Worm (Caenorhabditis elegans) whole organism, late embryonic: Measurements from ENCODE around the gene D2024.1.

Experiments
- C38D4.7 ChIP-seq: fragments of 200-800 bp; sonication (Bioruptor generic); optimal IDR thresholded peaks from 2 replicates; lab custom pipeline; 2018; ENCODE audit warnings: mild to moderate bottlenecking, missing genetic modification characterization, moderate library complexity, missing compliant biosample characterization
- F13H6.1 ChIP-seq: sonication (generic microtip); optimal IDR thresholded peaks from 2 replicates; lab custom pipeline; 2016; ENCODE audit warnings: missing genetic modification characterization, missing compliant biosample characterization
- K02D7.2 ChIP-seq: sonication (generic microtip); optimal IDR thresholded peaks from 2 replicates; lab custom pipeline; 2017; ENCODE audit warnings: mild to moderate bottlenecking, missing genetic modification characterization, missing compliant biosample characterization
- K09A11.1 ChIP-seq: sonication (generic microtip); optimal IDR thresholded peaks from 2 replicates; lab custom pipeline; 2017; ENCODE audit warnings: antibody characterized with exemption, mild to moderate bottlenecking, missing genetic modification characterization, missing compliant biosample characterization; ENCODE audit not compliant: insufficient read depth
- T23F11.4 ChIP-seq: fragments of 200-800 bp; sonication (Bioruptor generic); optimal IDR thresholded peaks from 2 replicates; lab custom pipeline; 2018; ENCODE audit warnings: mild to moderate bottlenecking, missing genetic modification characterization, missing compliant biosample characterization
- Y22D7AL.16 ChIP-seq: sonication (generic microtip); optimal IDR thresholded peaks from 2 replicates; lab custom pipeline; 2016; ENCODE audit warnings: missing genetic modification characterization, missing compliant biosample characterization
- ahr-1 ChIP-seq: sonication (generic microtip); optimal IDR thresholded peaks from 2 replicates; lab custom pipeline; 2016; ENCODE audit warnings: missing genetic modification characterization, missing compliant biosample characterization
- ama-1 ChIP-seq: fragments of 150-350 bp; optimal IDR thresholded peaks from 2 replicates; lab custom pipeline; 2014
- ceh-14 ChIP-seq: sonication (generic microtip); optimal IDR thresholded peaks from 2 replicates; lab custom pipeline; 2016; ENCODE audit warnings: missing genotype, missing genetic modification characterization, missing compliant biosample characterization
- ceh-22 ChIP-seq: sonication (generic microtip); optimal IDR thresholded peaks from 2 replicates; lab custom pipeline; 2017; ENCODE audit warnings: missing biosample characterization, missing genetic modification characterization
- ceh-34 ChIP-seq: sonication (generic microtip); optimal IDR thresholded peaks from 2 replicates; lab custom pipeline; 2016; ENCODE audit warnings: mild to moderate bottlenecking, missing genetic modification characterization, missing compliant biosample characterization
- ceh-48 ChIP-seq: sonication (generic microtip); optimal IDR thresholded peaks from 2 replicates; lab custom pipeline; 2016; ENCODE audit warnings: missing genetic modification characterization, inconsistent platforms, missing compliant biosample characterization
- ceh-6 ChIP-seq: fragments of 200-800 bp; sonication (Bioruptor generic); optimal IDR thresholded peaks from 2 replicates; lab custom pipeline; 2018; ENCODE audit warnings: mild to moderate bottlenecking, missing genetic modification characterization, missing compliant biosample characterization
- dve-1 ChIP-seq: sonication (generic microtip); optimal IDR thresholded peaks from 2 replicates; lab custom pipeline; 2017; ENCODE audit warnings: antibody characterized with exemption, mild to moderate bottlenecking, missing genetic modification characterization, missing compliant biosample characterization
- elt-2 ChIP-seq: sonication (generic microtip); optimal IDR thresholded peaks from 2 replicates; lab custom pipeline; 2016; ENCODE audit warnings: missing genetic modification reagents, missing genetic modification characterization, missing compliant biosample characterization
- ets-4 ChIP-seq: sonication (generic microtip); optimal IDR thresholded peaks from 2 replicates; lab custom pipeline; 2016; ENCODE audit warnings: missing genetic modification characterization, missing compliant biosample characterization
- gmeb-2 ChIP-seq: sonication (generic microtip); optimal IDR thresholded peaks from 2 replicates; lab custom pipeline; 2016; ENCODE audit warnings: missing genetic modification characterization, inconsistent platforms, missing compliant biosample characterization
- hlh-13 ChIP-seq: fragments of 200-800 bp; sonication (Bioruptor generic); optimal IDR thresholded peaks from 2 replicates; lab custom pipeline; 2018; ENCODE audit warnings: mild to moderate bottlenecking, missing genetic modification characterization, missing compliant biosample characterization
- hlh-15 ChIP-seq: sonication (generic microtip); optimal IDR thresholded peaks from 2 replicates; lab custom pipeline; 2016; ENCODE audit warnings: missing genetic modification characterization, missing compliant biosample characterization
- hlh-8 ChIP-seq: sonication (generic microtip); optimal IDR thresholded peaks from 2 replicates; lab custom pipeline; 2016; ENCODE audit warnings: missing genotype, missing genetic modification characterization, missing compliant biosample characterization
- lim-6 ChIP-seq: sonication (generic microtip); optimal IDR thresholded peaks from 2 replicates; lab custom pipeline; 2016; ENCODE audit warnings: missing genetic modification characterization, missing compliant biosample characterization
- lin-11 ChIP-seq: fragments of 200-800 bp; sonication (Bioruptor generic); optimal IDR thresholded peaks from 2 replicates; lab custom pipeline; 2018; ENCODE audit warnings: mild to moderate bottlenecking, missing genetic modification characterization, missing compliant biosample characterization
- madf-2 ChIP-seq: sonication (generic microtip); optimal IDR thresholded peaks from 2 replicates; lab custom pipeline; 2017; ENCODE audit warnings: missing genetic modification characterization, missing compliant biosample characterization
- mec-3 ChIP-seq: sonication (generic microtip); optimal IDR thresholded peaks from 2 replicates; lab custom pipeline; 2016; ENCODE audit warnings: borderline replicate concordance, missing genetic modification characterization, missing compliant biosample characterization
- nfya-1 ChIP-seq: sonication (generic microtip); optimal IDR thresholded peaks from 2 replicates; lab custom pipeline; 2017; ENCODE audit warnings: missing genetic modification characterization, mild to moderate bottlenecking, missing compliant biosample characterization, antibody characterized with exemption, moderate library complexity
- nhr-11 ChIP-seq: fragments of 150-350 bp; optimal IDR thresholded peaks from 2 replicates; lab custom pipeline; 2014; ENCODE audit warnings: missing biosample characterization, missing genetic modification characterization
- odd-2 ChIP-seq: sonication (generic microtip); optimal IDR thresholded peaks from 2 replicates; lab custom pipeline; 2017; ENCODE audit warnings: antibody characterized with exemption, mild to moderate bottlenecking, missing genetic modification characterization, missing compliant biosample characterization
- pat-9 ChIP-seq: fragments of 200-800 bp; sonication (Bioruptor generic); optimal IDR thresholded peaks from 2 replicates; lab custom pipeline; 2018; ENCODE audit warnings: mild to moderate bottlenecking, missing genetic modification characterization, moderate library complexity, missing compliant biosample characterization
- pha-2 ChIP-seq: sonication (generic microtip); optimal IDR thresholded peaks from 2 replicates; lab custom pipeline; 2017; ENCODE audit warnings: mild to moderate bottlenecking, missing genetic modification characterization, missing compliant biosample characterization
- pha-4 ChIP-seq: fragments of 150-350 bp; optimal IDR thresholded peaks from 2 replicates; lab custom pipeline; 2018; ENCODE audit warnings: missing biosample characterization, missing genetic modification reagents, missing genetic modification characterization
- pqm-1 ChIP-seq: sonication (generic microtip); optimal IDR thresholded peaks from 2 replicates; lab custom pipeline; 2016; ENCODE audit warnings: missing genetic modification characterization, missing compliant biosample characterization
- pros-1 ChIP-seq: fragments of 150-350 bp; optimal IDR thresholded peaks from 2 replicates; lab custom pipeline; 2014; ENCODE audit warnings: missing biosample characterization, missing genetic modification reagents, missing genetic modification characterization
- ref-2 ChIP-seq: sonication (generic microtip); optimal IDR thresholded peaks from 2 replicates; lab custom pipeline; 2016; ENCODE audit warnings: missing genetic modification characterization, missing compliant biosample characterization
- rnt-1 ChIP-seq: sonication (generic microtip); optimal IDR thresholded peaks from 2 replicates; lab custom pipeline; 2016; ENCODE audit warnings: missing genetic modification characterization, missing compliant biosample characterization
- sox-2 ChIP-seq: fragments of 200-800 bp; sonication (Bioruptor generic); IDR thresholded peaks from 2 replicates; pipeline ENCODE4 v1.3.6; 2022; ENCODE audit warnings: missing genetic modification reagents, missing genetic modification characterization, missing compliant biosample characterization
- syd-9 ChIP-seq: sonication (generic microtip); optimal IDR thresholded peaks from 2 replicates; lab custom pipeline; 2016; ENCODE audit warnings: mild to moderate bottlenecking, missing genetic modification characterization, moderate library complexity, missing compliant biosample characterization
- tbx-2 ChIP-seq: sonication (generic microtip); optimal IDR thresholded peaks from 2 replicates; lab custom pipeline; 2016; ENCODE audit warnings: missing genetic modification characterization, missing compliant biosample characterization
- ttx-3 ChIP-seq: sonication (generic microtip); optimal IDR thresholded peaks from 2 replicates; lab custom pipeline; 2016; ENCODE audit warnings: missing genetic modification reagents, missing genetic modification characterization, missing compliant biosample characterization
- unc-3 ChIP-seq, 2 experiments: fragments of 200-800 bp in 1 of 2; sonication (Bioruptor generic) in 1 of 2; sonication (generic microtip) in 1 of 2; conservative IDR thresholded peaks in 1 of 2; optimal IDR thresholded peaks in 1 of 2; 2 replicates each; pipeline versions ENCODE4 v1.3.6 to Lab custom; 2016 to 2022; ENCODE audit warnings: missing compliant biosample characterization in 2 of 2, missing genetic modification characterization in 2 of 2, missing genetic modification reagents in 1 of 2
- unc-42 ChIP-seq: sonication (generic microtip); optimal IDR thresholded peaks from 2 replicates; lab custom pipeline; 2016; ENCODE audit warnings: missing genotype, missing genetic modification characterization, missing compliant biosample characterization
- unc-55 ChIP-seq: sonication (generic microtip); optimal IDR thresholded peaks from 2 replicates; lab custom pipeline; 2017; ENCODE audit warnings: missing biosample characterization, missing genetic modification reagents, missing genetic modification characterization
- unc-86 ChIP-seq: sonication (generic microtip); optimal IDR thresholded peaks from 2 replicates; lab custom pipeline; 2016; ENCODE audit warnings: missing genetic modification characterization, missing compliant biosample characterization
- ztf-16 ChIP-seq: sonication (generic microtip); optimal IDR thresholded peaks from 2 replicates; lab custom pipeline; 2017; ENCODE audit warnings: missing genetic modification characterization, missing compliant biosample characterization

The D2024.1 gene

DNA sequence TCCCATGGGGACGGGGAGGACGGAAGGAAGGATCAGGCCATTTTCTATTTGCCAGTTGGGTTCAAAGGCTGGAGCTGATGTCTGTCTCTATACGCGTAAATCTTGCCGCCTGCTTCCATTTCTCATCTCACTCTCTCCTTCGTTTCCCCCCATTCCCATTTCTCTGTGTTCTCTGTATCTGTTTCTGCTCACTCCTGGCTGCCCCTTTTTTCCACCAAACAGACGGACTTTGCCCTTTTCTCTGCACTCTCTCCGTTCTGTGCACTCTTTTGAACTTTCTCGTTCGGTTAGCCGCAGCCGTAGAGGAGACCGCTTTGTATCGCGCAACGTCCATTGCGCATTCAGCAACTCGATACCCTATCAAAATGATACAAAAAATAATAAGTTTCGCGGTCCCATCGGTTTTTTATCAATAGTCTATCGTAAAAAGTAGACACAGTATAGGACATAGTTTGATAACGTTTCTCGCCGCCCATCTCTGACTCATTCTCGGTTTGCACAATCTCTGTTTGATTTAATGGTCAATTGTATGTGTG, 11.9 kb upstream of the D2024.1 start (continued):
- TF ChIP-seq nhr-11 (tag; lab: Kevin White, UChicago): no peak
- TF ChIP-seq Y22D7AL.16 (tag; lab: Kevin White, UChicago): no peak
- TF ChIP-seq ahr-1 (tag; lab: Kevin White, UChicago): no peak
- TF ChIP-seq pha-2 (tag; lab: Kevin White, UChicago): no peak
- no peak for TF ChIP-seq pqm-1 (tag; lab: Kevin White, UChicago)
- TF ChIP-seq T23F11.4 (GFP tag; lab: Kevin White, UChicago): no peak
- no peak for TF ChIP-seq mec-3 (tag; lab: Kevin White, UChicago)
- TF ChIP-seq madf-2 (tag; lab: Kevin White, UChicago): no peak
- no peak for TF ChIP-seq lin-11 (tag; lab: Kevin White, UChicago)
- TF ChIP-seq rnt-1 (tag; lab: Kevin White, UChicago): no peak
- no peak for TF ChIP-seq pha-4
- TF ChIP-seq unc-3 (GFP tag; conservative IDR thresholded peaks at IDR 0.05; lab: Robert Waterston, UW): no peak
- no peak for TF ChIP-seq unc-3 (tag; optimal IDR thresholded peaks at IDR 0.05; lab: Kevin White, UChicago)
- TF ChIP-seq hlh-15: no peak
- TF ChIP-seq dve-1 (tag; lab: Kevin White, UChicago): no peak
- TF ChIP-seq ref-2 (tag; lab: Kevin White, UChicago): peak; percentile 45
- peak; percentile 83 for TF ChIP-seq ceh-34 (tag; lab: Kevin White, UChicago)
- no peak for TF ChIP-seq hlh-13 (GFP tag; lab: Kevin White, UChicago)
- TF ChIP-seq ceh-14 (tag; lab: Kevin White, UChicago): peak; percentile 50
- no peak for TF ChIP-seq lim-6 (tag; lab: Kevin White, UChicago)
- TF ChIP-seq pros-1 (tag; lab: Kevin White, UChicago): no peak
- no peak for TF ChIP-seq pat-9
- TF ChIP-seq ztf-16 (tag; lab: Kevin White, UChicago): peak; percentile 6
- no peak for TF ChIP-seq sox-2 (GFP tag; lab: Robert Waterston, UW)
- peak; percentile 39 for TF ChIP-seq syd-9 (tag; lab: Kevin White, UChicago)
- TF ChIP-seq ets-4 (tag; lab: Kevin White, UChicago): peak; percentile 12
- peak; percentile 70 for TF ChIP-seq tbx-2 (tag; lab: Kevin White, UChicago)
- TF ChIP-seq ceh-6 (GFP tag; lab: Kevin White, UChicago): no peak
- TF ChIP-seq elt-2 (tag; lab: Kevin White, UChicago): peak; percentile 96
- no peak for TF ChIP-seq odd-2 (tag; lab: Kevin White, UChicago)
- TF ChIP-seq unc-86 (tag; lab: Kevin White, UChicago): no peak
- peak; percentile 51 for TF ChIP-seq unc-42 (tag; lab: Kevin White, UChicago)

DNA sequence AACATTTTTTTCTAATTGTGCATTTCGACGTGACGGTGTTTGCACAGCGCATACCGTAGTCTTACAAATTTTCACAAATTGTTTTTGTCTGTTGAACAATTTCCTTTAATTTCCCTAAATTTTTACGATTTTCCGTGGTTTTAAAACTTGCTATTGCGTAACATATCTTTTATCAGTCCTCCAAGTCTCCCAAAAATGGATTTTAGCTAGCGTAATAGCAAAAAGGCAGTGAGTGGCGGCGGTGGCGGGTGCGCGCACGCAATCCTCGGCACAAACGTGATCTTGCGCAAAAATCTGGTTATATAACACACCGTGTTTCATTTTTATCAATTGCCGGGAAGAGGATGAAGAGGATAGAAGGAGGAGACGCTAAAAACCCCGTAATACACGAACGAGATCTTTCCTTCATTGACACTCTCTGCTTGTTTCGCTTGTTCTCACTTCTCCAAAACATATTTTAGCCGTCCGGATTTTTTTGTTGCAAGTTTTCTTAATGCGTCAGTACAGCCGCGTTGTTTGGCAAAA, 11.0 kb upstream of the D2024.1 start:
- TF ChIP-seq syd-9 (tag; lab: Kevin White, UChicago): no peak
- no peak for TF ChIP-seq ama-1 (lab: Kevin White, UChicago)
- TF ChIP-seq K02D7.2 (tag; lab: Kevin White, UChicago): no peak
- no peak for TF ChIP-seq unc-55 (GFP tag; lab: Kevin White, UChicago)
- no peak for TF ChIP-seq tbx-2 (tag; lab: Kevin White, UChicago)
- no peak for TF ChIP-seq K09A11.1 (tag; lab: Kevin White, UChicago)
- TF ChIP-seq ref-2 (tag; lab: Kevin White, UChicago): no peak
- TF ChIP-seq C38D4.7 (GFP tag; lab: Kevin White, UChicago): no peak
- TF ChIP-seq F13H6.1 (tag; lab: Kevin White, UChicago): no peak

DNA sequence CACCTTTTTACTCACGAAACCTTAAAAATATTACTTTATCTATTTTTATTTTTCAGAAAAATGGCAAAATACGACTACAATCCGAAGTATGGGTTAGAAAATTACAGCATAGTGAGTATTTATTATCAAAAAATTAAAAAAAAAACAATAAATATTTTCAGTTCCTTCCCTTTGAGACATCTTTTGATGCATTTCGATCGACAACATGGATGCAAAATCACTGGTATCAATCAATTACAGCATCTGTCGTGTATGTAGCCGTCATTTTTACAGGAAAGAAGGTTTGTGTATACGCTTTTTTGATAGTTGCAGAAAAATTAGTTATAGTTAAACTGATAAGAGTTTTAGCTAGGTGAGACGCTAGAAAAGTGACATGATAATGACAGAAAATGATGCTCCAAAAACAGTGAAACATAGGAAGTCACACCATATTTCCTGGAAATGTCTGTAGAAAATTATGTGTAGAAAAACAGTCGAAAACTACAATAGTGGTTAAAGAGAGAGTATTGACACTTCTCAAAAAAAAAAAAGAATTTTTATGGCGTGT, 9.6 kb upstream of the D2024.1 start, which contains the start of gene elo-3:
TSS of gene elo-3 (plus strand) at position 51 of the 547 bp plus-strand sequence.
- no peak for TF ChIP-seq mec-3 (tag; lab: Kevin White, UChicago)
- TF ChIP-seq ttx-3 (tag; lab: Kevin White, UChicago): no peak
- TF ChIP-seq ceh-22: no peak
- no peak for TF ChIP-seq hlh-8 (tag; lab: Kevin White, UChicago)
- TF ChIP-seq nhr-11 (tag; lab: Kevin White, UChicago): no peak
- no peak for TF ChIP-seq dve-1 (tag; lab: Kevin White, UChicago)
- no peak for TF ChIP-seq pqm-1 (tag; lab: Kevin White, UChicago)
- TF ChIP-seq gmeb-2 (tag; lab: Kevin White, UChicago): no peak
- no peak for TF ChIP-seq unc-42 (tag; lab: Kevin White, UChicago)
- TF ChIP-seq sox-2 (GFP tag; lab: Robert Waterston, UW): no peak
- no peak for TF ChIP-seq nfya-1 (tag; lab: Kevin White, UChicago)
- no peak for TF ChIP-seq ceh-48 (tag; lab: Kevin White, UChicago)
- TF ChIP-seq K09A11.1 (tag; lab: Kevin White, UChicago): no peak
- no peak for TF ChIP-seq ceh-6 (GFP tag; lab: Kevin White, UChicago)
- no peak for TF ChIP-seq ztf-16 (tag; lab: Kevin White, UChicago)
